Worm (Caenorhabditis elegans) whole organism, L1 larva: Measurements from ENCODE around the gene W03G11.4.
A peak's percentile ranks its signal among the peaks of the same experiment; 100 is the strongest.

Experiments used
- C34B4.2 ChIP-seq: sonication (generic microtip); optimal IDR thresholded peaks from 2 replicates; lab custom pipeline; 2017; ENCODE audit warnings: mild to moderate bottlenecking, missing genetic modification characterization, missing compliant biosample characterization
- F16B12.6 ChIP-seq: fragments of 150-350 bp; optimal IDR thresholded peaks from 2 replicates; lab custom pipeline; 2014; ENCODE audit warnings: missing biosample characterization, missing genetic modification characterization
- aha-1 ChIP-seq: fragments of 150-350 bp; optimal IDR thresholded peaks from 2 replicates; lab custom pipeline; 2014; ENCODE audit warnings: missing biosample characterization, missing genetic modification characterization
- ama-1 ChIP-seq: fragments of 150-350 bp; optimal IDR thresholded peaks from 2 replicates; lab custom pipeline; 2014
- ceh-8 ChIP-seq: fragments of 200-800 bp; sonication (Bioruptor generic); optimal IDR thresholded peaks from 2 replicates; lab custom pipeline; 2018; ENCODE audit warnings: mild to moderate bottlenecking, missing genetic modification characterization, moderate library complexity, missing compliant biosample characterization
- dpl-1 ChIP-seq, 3 experiments: fragments of 150-350 bp in 2 of 3; sonication (generic microtip) in 1 of 3; optimal IDR thresholded peaks; 2 replicates each; lab custom pipeline; 2014 to 2017; ENCODE audit warnings: missing biosample characterization in 3 of 3, missing genetic modification characterization in 3 of 3, missing genetic modification reagents in 3 of 3
- dsc-1 ChIP-seq: sonication (generic microtip); optimal IDR thresholded peaks from 2 replicates; lab custom pipeline; 2016; ENCODE audit warnings: mild to moderate bottlenecking, missing genetic modification characterization, missing compliant biosample characterization
- egl-27 ChIP-seq, 2 experiments: fragments of 150-350 bp in 1 of 2; sonication (generic microtip); optimal IDR thresholded peaks; 3 replicates each; lab custom pipeline; 2017 to 2018; ENCODE audit warnings: missing biosample characterization in 2 of 2, missing genetic modification characterization in 2 of 2, missing genetic modification reagents in 2 of 2
- ets-5 ChIP-seq: fragments of 200-800 bp; sonication (Bioruptor generic); IDR thresholded peaks from 2 replicates; pipeline ENCODE4 v1.3.6; 2022; ENCODE audit warnings: missing genetic modification characterization, missing compliant biosample characterization
- fkh-4 ChIP-seq: sonication (generic microtip); optimal IDR thresholded peaks from 2 replicates; lab custom pipeline; 2016; ENCODE audit warnings: missing compliant biosample characterization, missing genetic modification characterization, borderline replicate concordance
- grh-1 ChIP-seq: fragments of 200-800 bp; sonication (Bioruptor generic); IDR thresholded peaks from 2 replicates; pipeline ENCODE4 v1.3.6; 2022; ENCODE audit warnings: missing genetic modification reagents, missing genetic modification characterization, missing compliant biosample characterization
- hlh-17 ChIP-seq: fragments of 200-800 bp; sonication (Bioruptor generic); optimal IDR thresholded peaks from 2 replicates; lab custom pipeline; 2018; ENCODE audit warnings: missing genetic modification characterization, mild to moderate bottlenecking, missing compliant biosample characterization, moderate library complexity, borderline replicate concordance
- hlh-4 ChIP-seq: sonication (generic microtip); optimal IDR thresholded peaks from 2 replicates; lab custom pipeline; 2016; ENCODE audit warnings: mild to moderate bottlenecking, missing genetic modification characterization, missing compliant biosample characterization
- irx-1 ChIP-seq: sonication (generic microtip); optimal IDR thresholded peaks from 2 replicates; lab custom pipeline; 2016; ENCODE audit warnings: missing genetic modification characterization, missing compliant biosample characterization
- lsy-2 ChIP-seq, 2 experiments: fragments of 150-350 bp; optimal IDR thresholded peaks; 2 replicates each; lab custom pipeline; 2014; ENCODE audit warnings: missing biosample characterization in 2 of 2, missing genetic modification characterization in 2 of 2
- mab-9 ChIP-seq: fragments of 200-800 bp; sonication (Bioruptor generic); IDR thresholded peaks from 2 replicates; pipeline ENCODE4 v1.3.6; 2022; ENCODE audit warnings: missing genetic modification reagents, missing genetic modification characterization, missing compliant biosample characterization
- nhr-47 ChIP-seq: sonication (generic microtip); optimal IDR thresholded peaks from 2 replicates; lab custom pipeline; 2016; ENCODE audit warnings: mild to moderate bottlenecking, missing genetic modification characterization, moderate library complexity, missing compliant biosample characterization
- nhr-71 ChIP-seq: sonication (generic microtip); optimal IDR thresholded peaks from 2 replicates; lab custom pipeline; 2016; ENCODE audit warnings: mild to moderate bottlenecking, missing genetic modification characterization, moderate library complexity, missing compliant biosample characterization
- nhr-77 ChIP-seq: fragments of 150-350 bp; optimal IDR thresholded peaks from 2 replicates; lab custom pipeline; 2014; ENCODE audit warnings: missing biosample characterization, missing genetic modification characterization
- nhr-84 ChIP-seq: sonication (generic microtip); optimal IDR thresholded peaks from 2 replicates; lab custom pipeline; 2017; ENCODE audit warnings: missing biosample characterization, missing genetic modification characterization
- nhr-85 ChIP-seq: sonication (generic microtip); peaks from one replicate; lab custom pipeline; 2016; ENCODE audit warnings: missing genetic modification characterization, inconsistent platforms, missing compliant biosample characterization
- pax-3 ChIP-seq: fragments of 200-800 bp; sonication (Bioruptor generic); optimal IDR thresholded peaks from 2 replicates; lab custom pipeline; 2018; ENCODE audit warnings: mild to moderate bottlenecking, missing genetic modification characterization, moderate library complexity, missing compliant biosample characterization
- pqm-1 ChIP-seq: sonication (generic microtip); optimal IDR thresholded peaks from 3 replicates; lab custom pipeline; 2017; ENCODE audit warnings: missing biosample characterization, missing genetic modification characterization
- snu-23 ChIP-seq: sonication (generic microtip); optimal IDR thresholded peaks from 2 replicates; lab custom pipeline; 2016; ENCODE audit warnings: missing genetic modification characterization, missing compliant biosample characterization
- sox-4 ChIP-seq: sonication (generic microtip); optimal IDR thresholded peaks from 2 replicates; lab custom pipeline; 2016; ENCODE audit warnings: missing genetic modification characterization, missing compliant biosample characterization
- sup-37 ChIP-seq: fragments of 200-800 bp; sonication (Bioruptor generic); optimal IDR thresholded peaks from 2 replicates; lab custom pipeline; 2018; ENCODE audit warnings: mild to moderate bottlenecking, missing genetic modification characterization, missing compliant biosample characterization
- tbx-2 ChIP-seq: sonication (generic microtip); optimal IDR thresholded peaks from 2 replicates; lab custom pipeline; 2016; ENCODE audit warnings: missing genetic modification characterization, missing compliant biosample characterization
- unc-130 ChIP-seq: fragments of 150-350 bp; optimal IDR thresholded peaks from 2 replicates; lab custom pipeline; 2017; ENCODE audit warnings: missing biosample characterization, missing genetic modification characterization, inconsistent platforms
- unc-30 ChIP-seq: sonication (generic microtip); optimal IDR thresholded peaks from 2 replicates; lab custom pipeline; 2017; ENCODE audit warnings: missing biosample characterization, missing genetic modification characterization
- unc-86 ChIP-seq: sonication (generic microtip); optimal IDR thresholded peaks from 2 replicates; lab custom pipeline; 2016; ENCODE audit warnings: missing genetic modification characterization, missing compliant biosample characterization
- unc-98 ChIP-seq: fragments of 200-800 bp; sonication (Bioruptor generic); IDR thresholded peaks from 2 replicates; pipeline ENCODE4 v1.3.6; 2022; ENCODE audit warnings: missing genetic modification characterization, missing compliant biosample characterization
- zag-1 ChIP-seq: fragments of 150-350 bp; optimal IDR thresholded peaks from 2 replicates; lab custom pipeline; 2014; ENCODE audit warnings: missing biosample characterization, missing genetic modification characterization
- ztf-11 ChIP-seq, 2 experiments: sonication (generic microtip); optimal IDR thresholded peaks; 2 replicates each; lab custom pipeline; 2016 to 2017; ENCODE audit warnings: missing genetic modification characterization in 2 of 2, missing biosample characterization in 1 of 2, missing compliant biosample characterization in 1 of 2
- ztf-4 ChIP-seq: fragments of 150-350 bp; optimal IDR thresholded peaks from 2 replicates; lab custom pipeline; 2014; ENCODE audit warnings: missing biosample characterization, missing genetic modification characterization

The W03G11.4 gene

ce11 chrX:12080581-12081162, 12.3 kb downstream of the W03G11.4 start (continued):
- TF ChIP-seq pqm-1 (tag; lab: Kevin White, UChicago) (no peak), sox-4 (tag; lab: Kevin White, UChicago) (no peak), unc-30 (tag; lab: Kevin White, UChicago) (no peak), dpl-1 (GFP tag; optimal IDR thresholded peaks at IDR 0.05; lab: Kevin White, UChicago) (no peak), nhr-71 (tag; lab: Kevin White, UChicago) (peak; percentile 37), ztf-4 (no peak), sup-37 (GFP tag; lab: Kevin White, UChicago) (no peak), aha-1 (tag; lab: Kevin White, UChicago) (no peak), fkh-4 (tag; lab: Kevin White, UChicago) (no peak), hlh-17 (GFP tag; lab: Kevin White, UChicago) (no peak), ztf-11 (tag; optimal IDR thresholded peaks at IDR 0.05; lab: Kevin White, UChicago) (no peak), ceh-8 (GFP tag; lab: Kevin White, UChicago) (no peak), zag-1 (no peak), lsy-2 (tag; optimal IDR thresholded peaks at IDR 0.05; lab: Kevin White, UChicago) (peak in 1 of 2 experiments; percentile 2), irx-1 (no peak), C34B4.2 (tag; lab: Kevin White, UChicago) (no peak), ets-5 (GFP tag; lab: Robert Waterston, UW) (no peak), snu-23 (GFP tag; lab: Kevin White, UChicago) (peak; percentile 25), mab-9 (GFP tag; lab: Robert Waterston, UW) (no peak)

ce11 chrX:12073764-12074163, 19.2 kb downstream of the W03G11.4 start, which contains the start of gene tmem-145:
Gene tmem-145, minus strand, starts transcription at chrX:12073864.
- TF ChIP-seq hlh-4, result no peak
- no peak for TF ChIP-seq mab-9 (GFP tag; lab: Robert Waterston, UW)
- TF ChIP-seq ets-5 (GFP tag; lab: Robert Waterston, UW), result no peak
- no peak for TF ChIP-seq nhr-47 (tag; lab: Kevin White, UChicago)
- no peak for TF ChIP-seq tbx-2 (tag; lab: Kevin White, UChicago)
- no peak for TF ChIP-seq pax-3 (tag; lab: Kevin White, UChicago)

- TF ChIP-seq F16B12.6 (no peak), unc-98 (GFP tag; lab: Robert Waterston, UW) (no peak)
- TF ChIP-seq, all 84 proteins: peak for 0
Measured at ce11 chrX:12068250-12068649, 24.7 kb downstream of the W03G11.4 start, which contains the start of gene lgc-24. Gene lgc-24, plus strand, starts transcription at chrX:12068550.

ce11 chrX:12064908-12065307, 28.0 kb downstream of the W03G11.4 start, which contains the start of gene lgc-23:
Gene lgc-23, plus strand, starts transcription at chrX:12065208.
- TF ChIP-seq nhr-84, result no peak

- no peak for TF ChIP-seq fkh-4 (tag; lab: Kevin White, UChicago)
- no peak for TF ChIP-seq grh-1
- no peak for TF ChIP-seq ama-1 (lab: Kevin White, UChicago)
- TF ChIP-seq unc-86 (tag; lab: Kevin White, UChicago), result no peak
- no peak for TF ChIP-seq nhr-85 (tag; lab: Kevin White, UChicago)
- TF ChIP-seq egl-27 (tag; optimal IDR thresholded peaks at IDR 0.05; lab: Kevin White, UChicago), result no peak
- no peak for TF ChIP-seq pax-3 (tag; lab: Kevin White, UChicago)
- TF ChIP-seq unc-130, result no peak
- TF ChIP-seq dsc-1 (tag; lab: Kevin White, UChicago), result no peak
- no peak for TF ChIP-seq tbx-2 (tag; lab: Kevin White, UChicago)
- TF ChIP-seq dpl-1 (GFP tag; optimal IDR thresholded peaks at IDR 0.05; lab: Kevin White, UChicago), result no peak
- TF ChIP-seq nhr-77, result no peak
Measured at ce11 chrX:12056973-12057372, 36.0 kb downstream of the W03G11.4 start, which contains the start of gene B0198.3. Gene B0198.3, minus strand, starts transcription at chrX:12057073.
